Worm (Caenorhabditis elegans) whole organism, L4 larva: ENCODE results near the gene C56G2.4.

Source experiments
- F10B5.3 ChIP-seq: sonication (generic microtip); optimal IDR thresholded peaks from 2 replicates; lab custom pipeline; 2016; ENCODE audit warnings: mild to moderate bottlenecking, missing genetic modification characterization, missing compliant biosample characterization
- R02D3.7 ChIP-seq: fragments of 150-350 bp; sonication (generic microtip); optimal IDR thresholded peaks from 3 replicates; lab custom pipeline; 2014; ENCODE audit warnings: missing biosample characterization, missing genetic modification characterization
- T20F7.1 ChIP-seq: fragments of 200-800 bp; sonication (Bioruptor generic); optimal IDR thresholded peaks from 2 replicates; lab custom pipeline; 2018; ENCODE audit warnings: mild to moderate bottlenecking, missing genetic modification characterization, missing compliant biosample characterization
- T26A8.4 ChIP-seq: fragments of 200-800 bp; sonication (Bioruptor generic); IDR thresholded peaks from 2 replicates; pipeline ENCODE4 v1.3.6; 2022; ENCODE audit warnings: missing genetic modification characterization, missing compliant biosample characterization
- ZK337.2 ChIP-seq: fragments of 200-800 bp; sonication (Bioruptor generic); IDR thresholded peaks from 2 replicates; pipeline ENCODE4 v1.3.6; 2022; ENCODE audit warnings: missing genetic modification reagents, missing genetic modification characterization, missing compliant biosample characterization
- arid-1 ChIP-seq: fragments of 200-800 bp; sonication (Bioruptor generic); conservative IDR thresholded peaks from 2 replicates; pipeline ENCODE4 v1.3.6; 2022; ENCODE audit warnings: missing genetic modification reagents, missing genetic modification characterization, missing compliant biosample characterization
- ceh-28 ChIP-seq: fragments of 150-350 bp; optimal IDR thresholded peaks from 2 replicates; lab custom pipeline; 2014; ENCODE audit warnings: missing biosample characterization, missing genetic modification reagents, missing genetic modification characterization
- ceh-44 ChIP-seq: fragments of 200-800 bp; sonication (Bioruptor generic); IDR thresholded peaks from 2 replicates; pipeline ENCODE4 v1.3.6; 2022; ENCODE audit warnings: missing genetic modification reagents, missing genetic modification characterization, missing compliant biosample characterization
- ceh-82 ChIP-seq: sonication (generic microtip); optimal IDR thresholded peaks from 2 replicates; lab custom pipeline; 2017; ENCODE audit warnings: missing biosample characterization, missing genetic modification characterization
- ces-1 ChIP-seq: fragments of 150-350 bp; sonication (generic microtip); optimal IDR thresholded peaks from 4 replicates; lab custom pipeline; 2014; ENCODE audit warnings: missing biosample characterization, missing genetic modification reagents, missing genetic modification characterization
- ctbp-1 ChIP-seq: fragments of 200-800 bp; sonication (Bioruptor generic); IDR thresholded peaks from 2 replicates; pipeline ENCODE4 v1.3.6; 2022; ENCODE audit warnings: missing genetic modification reagents, missing genetic modification characterization, missing compliant biosample characterization
- daf-16 ChIP-seq, 3 experiments: sonication (generic microtip); optimal IDR thresholded peaks; 2 replicates each; lab custom pipeline; 2016 to 2017; ENCODE audit warnings: missing genetic modification characterization in 3 of 3, missing genetic modification reagents in 3 of 3, mild to moderate bottlenecking in 2 of 3, missing compliant biosample characterization in 2 of 3, missing biosample characterization in 1 of 3, moderate library complexity in 1 of 3
- dmd-8 ChIP-seq: fragments of 200-800 bp; sonication (Bioruptor generic); IDR thresholded peaks from 2 replicates; pipeline ENCODE4 v1.3.6; 2022; ENCODE audit warnings: missing genetic modification characterization, missing compliant biosample characterization
- dmd-9 ChIP-seq: fragments of 200-800 bp; sonication (Bioruptor generic); IDR thresholded peaks from 2 replicates; pipeline ENCODE4 v1.3.6; 2022; ENCODE audit warnings: missing genetic modification reagents, missing genetic modification characterization, missing compliant biosample characterization
- dpl-1 ChIP-seq: fragments of 150-350 bp; optimal IDR thresholded peaks from 2 replicates; lab custom pipeline; 2014; ENCODE audit warnings: missing biosample characterization, missing genetic modification reagents, missing genetic modification characterization
- dve-1 ChIP-seq: sonication (generic microtip); optimal IDR thresholded peaks from 2 replicates; lab custom pipeline; 2017; ENCODE audit warnings: antibody characterized with exemption, mild to moderate bottlenecking, missing genetic modification characterization, missing compliant biosample characterization; ENCODE audit not compliant: insufficient read depth
- egl-43 ChIP-seq: fragments of 200-800 bp; sonication (Bioruptor generic); IDR thresholded peaks from 2 replicates; pipeline ENCODE4 v1.3.6; 2022; ENCODE audit warnings: missing genetic modification reagents, missing genetic modification characterization, missing compliant biosample characterization
- fkh-10 ChIP-seq: fragments of 150-350 bp; optimal IDR thresholded peaks from 2 replicates; lab custom pipeline; 2014; ENCODE audit warnings: missing biosample characterization, missing genetic modification reagents, missing genetic modification characterization
- hif-1 ChIP-seq, 2 experiments: sonication (generic microtip); optimal IDR thresholded peaks; 2 replicates each; lab custom pipeline; 2016 to 2017; ENCODE audit warnings: missing compliant biosample characterization in 2 of 2, missing genetic modification characterization in 2 of 2, missing genetic modification reagents in 2 of 2, missing genotype in 2 of 2, mild to moderate bottlenecking in 1 of 2
- hlh-11 ChIP-seq: fragments of 200-800 bp; sonication (Bioruptor generic); optimal IDR thresholded peaks from 2 replicates; lab custom pipeline; 2018; ENCODE audit warnings: mild to moderate bottlenecking, missing genetic modification characterization, missing compliant biosample characterization
- hlh-30 ChIP-seq: sonication (generic microtip); optimal IDR thresholded peaks from 2 replicates; lab custom pipeline; 2017; ENCODE audit warnings: antibody characterized with exemption, mild to moderate bottlenecking, missing genetic modification characterization, missing compliant biosample characterization; ENCODE audit not compliant: insufficient read depth
- hmg-1.1 ChIP-seq: fragments of 200-800 bp; sonication (Bioruptor generic); IDR thresholded peaks from 2 replicates; pipeline ENCODE4 v1.3.6; 2022; ENCODE audit warnings: missing genetic modification reagents, missing genetic modification characterization, missing compliant biosample characterization
- lin-38 ChIP-seq: fragments of 200-800 bp; sonication (Bioruptor generic); IDR thresholded peaks from 2 replicates; pipeline ENCODE4 v1.3.6; 2022; ENCODE audit warnings: missing genetic modification reagents, missing genetic modification characterization, missing compliant biosample characterization
- lsy-2 ChIP-seq, 2 experiments: fragments of 150-350 bp in 1 of 2; sonication (generic microtip) in 1 of 2; optimal IDR thresholded peaks; 2 replicates each; lab custom pipeline; 2014 to 2017; ENCODE audit warnings: missing biosample characterization in 2 of 2, missing genetic modification characterization in 2 of 2
- madf-5 ChIP-seq, 2 experiments: fragments of 200-800 bp; sonication (Bioruptor generic); IDR thresholded peaks; 2 replicates each; pipeline ENCODE4 v1.3.6; 2022; ENCODE audit warnings: missing compliant biosample characterization in 2 of 2, missing genetic modification characterization in 2 of 2
- mdl-1 ChIP-seq, 2 experiments: fragments of 150-350 bp in 1 of 2; sonication (generic microtip) in 1 of 2; optimal IDR thresholded peaks; 2 replicates each; lab custom pipeline; 2014 to 2017; ENCODE audit warnings: missing biosample characterization in 2 of 2, missing genetic modification characterization in 2 of 2
- mep-1 ChIP-seq: fragments of 150-350 bp; sonication (generic microtip); optimal IDR thresholded peaks from 3 replicates; lab custom pipeline; 2014; ENCODE audit warnings: missing biosample characterization, missing genetic modification characterization
- mes-2 ChIP-seq: sonication (generic microtip); optimal IDR thresholded peaks from 2 replicates; lab custom pipeline; 2016; ENCODE audit warnings: missing genotype, mild to moderate bottlenecking, missing genetic modification characterization, missing compliant biosample characterization; ENCODE audit not compliant: poor library complexity, severe bottlenecking
- nhr-11 ChIP-seq: fragments of 150-350 bp; optimal IDR thresholded peaks from 2 replicates; lab custom pipeline; 2014; ENCODE audit warnings: missing biosample characterization, missing genetic modification characterization
- nhr-25 ChIP-seq: sonication (generic microtip); optimal IDR thresholded peaks from 2 replicates; lab custom pipeline; 2017; ENCODE audit warnings: missing genetic modification characterization, mild to moderate bottlenecking, missing compliant biosample characterization, antibody characterized with exemption, moderate library complexity, borderline replicate concordance; ENCODE audit not compliant: insufficient read depth
- nhr-28 ChIP-seq: fragments of 150-350 bp; optimal IDR thresholded peaks from 2 replicates; lab custom pipeline; 2014; ENCODE audit warnings: missing biosample characterization, missing genetic modification characterization
- nhr-41 ChIP-seq: fragments of 200-800 bp; sonication (Bioruptor generic); IDR thresholded peaks from 2 replicates; pipeline ENCODE4 v1.3.6; 2022; ENCODE audit warnings: missing genetic modification reagents, missing genetic modification characterization, missing compliant biosample characterization
- nhr-48 ChIP-seq: sonication (generic microtip); optimal IDR thresholded peaks from 2 replicates; lab custom pipeline; 2016; ENCODE audit warnings: mild to moderate bottlenecking, missing genetic modification characterization, missing compliant biosample characterization
- nhr-6 ChIP-seq: fragments of 150-350 bp; optimal IDR thresholded peaks from 2 replicates; lab custom pipeline; 2014; ENCODE audit warnings: missing biosample characterization, missing genetic modification characterization
- nhr-76 ChIP-seq: fragments of 150-350 bp; optimal IDR thresholded peaks from 2 replicates; lab custom pipeline; 2014; ENCODE audit warnings: missing biosample characterization, missing genetic modification characterization
- nhr-77 ChIP-seq: fragments of 150-350 bp; optimal IDR thresholded peaks from 2 replicates; lab custom pipeline; 2014; ENCODE audit warnings: missing biosample characterization, missing genetic modification characterization
- rbr-2 ChIP-seq: sonication (generic microtip); optimal IDR thresholded peaks from 2 replicates; lab custom pipeline; 2016; ENCODE audit warnings: missing genotype, missing genetic modification characterization, missing compliant biosample characterization
- spr-3 ChIP-seq: fragments of 200-800 bp; sonication (Bioruptor generic); optimal IDR thresholded peaks from 2 replicates; lab custom pipeline; 2018; ENCODE audit warnings: mild to moderate bottlenecking, missing genetic modification characterization, missing compliant biosample characterization
- tra-1 ChIP-seq: fragments of 200-800 bp; sonication (Bioruptor generic); IDR thresholded peaks from 2 replicates; pipeline ENCODE4 v1.3.6; 2022; ENCODE audit warnings: missing genetic modification reagents, missing genetic modification characterization, missing compliant biosample characterization
- unc-39 ChIP-seq: sonication (generic microtip); optimal IDR thresholded peaks from 2 replicates; lab custom pipeline; 2017; ENCODE audit warnings: missing biosample characterization, missing genetic modification characterization
- unc-62 ChIP-seq, 3 experiments: fragments of 150-350 bp in 1 of 3; sonication (generic microtip); optimal IDR thresholded peaks in 2 of 3; peaks in 1 of 3; 1 replicate in 1 of 3; 2 replicates in 2 of 3; lab custom pipeline; 2014 to 2017; ENCODE audit warnings: missing biosample characterization in 3 of 3, missing genetic modification characterization in 3 of 3, missing genetic modification reagents in 3 of 3, missing genotype in 1 of 3
- zfp-2 ChIP-seq: sonication (generic microtip); optimal IDR thresholded peaks from 2 replicates; lab custom pipeline; 2016; ENCODE audit warnings: mild to moderate bottlenecking, missing genetic modification characterization, missing compliant biosample characterization
- zfp-3 ChIP-seq: fragments of 200-800 bp; sonication (Bioruptor generic); conservative IDR thresholded peaks from 2 replicates; pipeline ENCODE4 v1.3.6; 2022; ENCODE audit warnings: missing genetic modification reagents, missing genetic modification characterization, missing compliant biosample characterization
- zip-11 ChIP-seq: fragments of 200-800 bp; sonication (Bioruptor generic); IDR thresholded peaks from 2 replicates; pipeline ENCODE4 v1.3.6; 2022; ENCODE audit warnings: missing genetic modification characterization, missing compliant biosample characterization
- zip-2 ChIP-seq: fragments of 150-350 bp; optimal IDR thresholded peaks from 2 replicates; lab custom pipeline; 2014; ENCODE audit warnings: missing biosample characterization, missing genetic modification characterization

Gene C56G2.4

ce11 chrIII:6341878-6342453 is 10.4 kb downstream of the C56G2.4 start, which contains the start of gene rpn-13:
Gene rpn-13 (minus strand): TSS chrIII:6341928.
- TF ChIP-seq T26A8.4 (no peak), dmd-9 (GFP tag; lab: Robert Waterston, UW) (no peak), hlh-30 (peak; percentile 96), nhr-6 (tag; lab: Kevin White, UChicago) (peak; percentile 54), R02D3.7 (tag; lab: Kevin White, UChicago) (no peak), rbr-2 (peak; percentile 31), dpl-1 (peak; percentile 51), hif-1 (tag; optimal IDR thresholded peaks at IDR 0.05; lab: Kevin White, UChicago) (peak in 1 of 2 experiments; percentile 19), dve-1 (tag; lab: Kevin White, UChicago) (peak; percentile 53), T20F7.1 (GFP tag; lab: Kevin White, UChicago) (peak; percentile 59), lin-38 (GFP tag; lab: Robert Waterston, UW) (no peak), nhr-28 (peak; percentile 5), tra-1 (no peak), ZK337.2 (GFP tag; lab: Robert Waterston, UW) (no peak), ces-1 (GFP tag; lab: Kevin White, UChicago) (no peak), mes-2 (tag; lab: Kevin White, UChicago) (peak; percentile 76), hlh-11 (peak; percentile 36), nhr-77 (tag; lab: Kevin White, UChicago) (peak; percentile 23), egl-43 (GFP tag; lab: Robert Waterston, UW) (no peak), fkh-10 (GFP tag; lab: Kevin White, UChicago) (peak; percentile 22), hmg-1.1 (peak; percentile 52), F10B5.3 (tag; lab: Kevin White, UChicago) (no peak), ceh-28 (tag; lab: Kevin White, UChicago) (no peak), daf-16 (GFP tag; optimal IDR thresholded peaks at IDR 0.05; lab: Kevin White, UChicago) (no peak), daf-16 (tag; optimal IDR thresholded peaks at IDR 0.05; lab: Kevin White, UChicago) (peak; percentile 49), mdl-1 (tag; optimal IDR thresholded peaks at IDR 0.05; lab: Kevin White, UChicago) (peak; percentile 20 to 78), lsy-2 (tag; optimal IDR thresholded peaks at IDR 0.05; lab: Kevin White, UChicago) (peak; percentile 75 to 98), mep-1 (tag; lab: Kevin White, UChicago) (peak; percentile 56), unc-62 (GFP tag; optimal IDR thresholded peaks at IDR 0.05 in 1 of 2; lab: Kevin White, UChicago) (peak in 1 of 2 experiments; percentile 94), unc-62 (tag; optimal IDR thresholded peaks at IDR 0.05; lab: Kevin White, UChicago) (no peak), nhr-41 (no peak)
- TF ChIP-seq, all 104 proteins: peak for 18

- TF ChIP-seq dmd-8 (GFP tag; lab: Robert Waterston, UW) (no peak), nhr-48 (tag; lab: Kevin White, UChicago) (no peak), unc-62 (GFP tag; optimal IDR thresholded peaks at IDR 0.05 in 1 of 2; lab: Kevin White, UChicago) (no peak), unc-62 (tag; optimal IDR thresholded peaks at IDR 0.05; lab: Kevin White, UChicago) (no peak), zfp-2 (tag; lab: Kevin White, UChicago) (no peak), spr-3 (GFP tag; lab: Kevin White, UChicago) (no peak), nhr-11 (tag; lab: Kevin White, UChicago) (no peak)
- TF ChIP-seq, all 104 proteins: peak for 0
Measured at ce11 chrIII:6343229-6343628, 11.7 kb downstream of the C56G2.4 start, which contains the start of gene C56G2.9. Gene C56G2.9 (minus strand): TSS chrIII:6343329.

ce11 chrIII:6344737-6345136 is 13.2 kb downstream of the C56G2.4 start:
- peak; percentile 50 for TF ChIP-seq nhr-28
- TF ChIP-seq nhr-48 (tag; lab: Kevin White, UChicago): peak; percentile 6
- no peak for TF ChIP-seq zip-2
- no peak for TF ChIP-seq zip-11 (GFP tag; lab: Robert Waterston, UW)
- no peak for TF ChIP-seq ctbp-1
- TF ChIP-seq nhr-76: no peak
- TF ChIP-seq arid-1 (GFP tag; lab: Robert Waterston, UW): 0 out of 2 replicates have a peak, but pooled peaks have one; percentile 39
- TF ChIP-seq hlh-30: peak; percentile 71
- no peak for TF ChIP-seq zfp-3
- TF ChIP-seq dmd-8 (GFP tag; lab: Robert Waterston, UW): no peak
- TF ChIP-seq madf-5 (GFP tag; IDR thresholded peaks at IDR 0.05; lab: Robert Waterston, UW): no peak
- peak; percentile 71 for TF ChIP-seq nhr-25 (tag; lab: Kevin White, UChicago)
- TF ChIP-seq ceh-44 (GFP tag; lab: Robert Waterston, UW): no peak
- peak; percentile 45; the same call in 1 of the 2 replicates for TF ChIP-seq egl-43 (GFP tag; lab: Robert Waterston, UW)
- TF ChIP-seq unc-39: no peak
- no peak for TF ChIP-seq ceh-82 (tag; lab: Kevin White, UChicago)
- no peak for TF ChIP-seq ces-1 (GFP tag; lab: Kevin White, UChicago)
